Worm (Caenorhabditis elegans) whole organism, young adult: ENCODE measurements around the gene R09A1.3.

Experiments
- F10E7.11 ChIP-seq: sonication (generic microtip); optimal IDR thresholded peaks from 2 replicates; lab custom pipeline; 2017; ENCODE audit warnings: mild to moderate bottlenecking, missing genetic modification characterization, moderate library complexity, missing compliant biosample characterization
- ama-1 ChIP-seq, 3 experiments: fragments of 150-350 bp in 1 of 3; sonication (generic microtip) in 2 of 3; optimal IDR thresholded peaks; 2 replicates each; lab custom pipeline; 2014 to 2018; ENCODE audit warnings: missing biosample characterization in 2 of 3, missing genetic modification characterization in 2 of 3, missing genetic modification reagents in 2 of 3
- bed-2 ChIP-seq: fragments of 200-800 bp; sonication (Bioruptor generic); IDR thresholded peaks from 2 replicates; pipeline ENCODE4 v1.3.6; 2022; ENCODE audit warnings: missing genetic modification reagents, missing genetic modification characterization, missing compliant biosample characterization
- chd-7 ChIP-seq: sonication (generic microtip); optimal IDR thresholded peaks from 2 replicates; lab custom pipeline; 2016; ENCODE audit warnings: mild to moderate bottlenecking, missing genetic modification characterization, moderate library complexity, missing compliant biosample characterization
- egl-18 ChIP-seq: fragments of 200-800 bp; sonication (Bioruptor generic); IDR thresholded peaks from 2 replicates; pipeline ENCODE4 v1.3.6; 2022; ENCODE audit warnings: missing genetic modification reagents, missing genetic modification characterization, missing compliant biosample characterization
- egl-44 ChIP-seq: fragments of 200-800 bp; sonication (Bioruptor generic); IDR thresholded peaks from 2 replicates; pipeline ENCODE4 v1.3.6; 2022; ENCODE audit warnings: missing genetic modification reagents, missing genetic modification characterization, missing compliant biosample characterization
- lsl-1 ChIP-seq: fragments of 200-800 bp; sonication (Bioruptor generic); optimal IDR thresholded peaks from 2 replicates; lab custom pipeline; 2018; ENCODE audit warnings: mild to moderate bottlenecking, missing genetic modification characterization, moderate library complexity, missing compliant biosample characterization
- mxl-1 ChIP-seq: sonication (generic microtip); optimal IDR thresholded peaks from 2 replicates; lab custom pipeline; 2016; ENCODE audit warnings: missing genetic modification characterization, missing compliant biosample characterization
- repo-1 ChIP-seq: sonication (generic microtip); optimal IDR thresholded peaks from 2 replicates; lab custom pipeline; 2017; ENCODE audit warnings: mild to moderate bottlenecking, missing genetic modification characterization, missing compliant biosample characterization
- rpc-1 ChIP-seq, 2 experiments: fragments of 150-350 bp in 1 of 2; sonication (generic microtip) in 1 of 2; optimal IDR thresholded peaks; 2 replicates each; lab custom pipeline; 2014 to 2018; ENCODE audit warnings: missing biosample characterization in 1 of 2, missing genetic modification characterization in 1 of 2, missing genetic modification reagents in 1 of 2, missing genotype in 1 of 2
- snpc-1.3 ChIP-seq: sonication (generic microtip); optimal IDR thresholded peaks from 2 replicates; lab custom pipeline; 2017; ENCODE audit warnings: missing genetic modification characterization, mild to moderate bottlenecking, missing compliant biosample characterization, antibody characterized with exemption, moderate library complexity, missing genotype, missing genetic modification reagents; ENCODE audit not compliant: insufficient read depth
- snpc-4 ChIP-seq, 5 experiments: fragments of 150-350 bp in 1 of 5; sonication (generic microtip) in 4 of 5; optimal IDR thresholded peaks; 2 replicates each; lab custom pipeline; 2014 to 2018; ENCODE audit warnings: missing genetic modification characterization in 5 of 5, missing biosample characterization in 3 of 5, antibody characterized with exemption in 2 of 5, mild to moderate bottlenecking in 2 of 5, missing compliant biosample characterization in 2 of 5, missing genotype in 2 of 5, moderate library complexity in 2 of 5, missing genetic modification reagents in 1 of 5
- ztf-18 ChIP-seq: sonication (generic microtip); optimal IDR thresholded peaks from 2 replicates; lab custom pipeline; 2016; ENCODE audit warnings: missing genotype, mild to moderate bottlenecking, missing genetic modification characterization, missing compliant biosample characterization

ce11 chrV:1060219-1060863 is 33.5 kb upstream of the R09A1.3 start:
- TF ChIP-seq rpc-1 (optimal IDR thresholded peaks at IDR 0.05; lab: Kevin White, UChicago) (no peak), rpc-1 (tag; optimal IDR thresholded peaks at IDR 0.05; lab: Kevin White, UChicago) (no peak), F10E7.11 (tag; lab: Kevin White, UChicago) (no peak), egl-44 (GFP tag; lab: Robert Waterston, UW) (no peak), repo-1 (tag; lab: Kevin White, UChicago) (no peak), egl-18 (no peak), snpc-4 (GFP tag; optimal IDR thresholded peaks at IDR 0.05; lab: Kevin White, UChicago) (no peak), snpc-4 (tag; optimal IDR thresholded peaks at IDR 0.05; lab: Kevin White, UChicago) (no peak), lsl-1 (GFP tag; lab: Kevin White, UChicago) (no peak), mxl-1 (no peak), ama-1 (optimal IDR thresholded peaks at IDR 0.05; lab: Kevin White, UChicago) (no peak), ama-1 (GFP tag; optimal IDR thresholded peaks at IDR 0.05; lab: Kevin White, UChicago) (no peak), ztf-18 (tag; lab: Kevin White, UChicago) (no peak), chd-7 (no peak), snpc-1.3 (tag; lab: Kevin White, UChicago) (no peak), bed-2 (GFP tag; lab: Robert Waterston, UW) (no peak)
